Worm (Caenorhabditis elegans) whole organism, mixed stage, embryonic: ENCODE data around the gene scl-25.

ENCODE experiments used
- M03D4.4 ChIP-seq: sonication (generic microtip); optimal IDR thresholded peaks from 2 replicates; lab custom pipeline; 2017; ENCODE audit warnings: mild to moderate bottlenecking, missing genetic modification characterization, missing compliant biosample characterization
- bed-3 ChIP-seq: fragments of 200-800 bp; sonication (Bioruptor generic); optimal IDR thresholded peaks from 3 replicates; lab custom pipeline; 2018; ENCODE audit warnings: mild to moderate bottlenecking, missing genetic modification characterization, moderate library complexity, missing compliant biosample characterization
- blmp-1 ChIP-seq: fragments of 150-350 bp; optimal IDR thresholded peaks from 2 replicates; lab custom pipeline; 2014; ENCODE audit warnings: missing biosample characterization, missing genetic modification characterization
- ceh-43 ChIP-seq: fragments of 200-800 bp; sonication (Bioruptor generic); optimal IDR thresholded peaks from 2 replicates; lab custom pipeline; 2018; ENCODE audit warnings: mild to moderate bottlenecking, missing genetic modification characterization, moderate library complexity, missing compliant biosample characterization
- ceh-83 ChIP-seq: fragments of 200-800 bp; sonication (Bioruptor generic); optimal IDR thresholded peaks from 2 replicates; lab custom pipeline; 2018; ENCODE audit warnings: mild to moderate bottlenecking, missing genetic modification characterization, missing compliant biosample characterization
- ces-1 ChIP-seq: fragments of 150-350 bp; optimal IDR thresholded peaks from 2 replicates; lab custom pipeline; 2014; ENCODE audit warnings: missing biosample characterization, missing genetic modification reagents, missing genetic modification characterization
- drap-1 ChIP-seq: fragments of 200-800 bp; sonication (Bioruptor generic); optimal IDR thresholded peaks from 3 replicates; lab custom pipeline; 2018; ENCODE audit warnings: mild to moderate bottlenecking, missing genetic modification characterization, missing compliant biosample characterization
- elt-3 ChIP-seq: fragments of 150-350 bp; optimal IDR thresholded peaks from 2 replicates; lab custom pipeline; 2014; ENCODE audit warnings: missing biosample characterization, missing genetic modification characterization
- flh-1 ChIP-seq: fragments of 200-800 bp; sonication (Bioruptor generic); optimal IDR thresholded peaks from 2 replicates; lab custom pipeline; 2018; ENCODE audit warnings: mild to moderate bottlenecking, missing genetic modification characterization, moderate library complexity, missing compliant biosample characterization
- ham-2 ChIP-seq: fragments of 200-800 bp; sonication (Bioruptor generic); optimal IDR thresholded peaks from 2 replicates; lab custom pipeline; 2018; ENCODE audit warnings: mild to moderate bottlenecking, missing genetic modification characterization, missing compliant biosample characterization
- hlh-1 ChIP-seq: fragments of 150-350 bp; optimal IDR thresholded peaks from 2 replicates; lab custom pipeline; 2014; ENCODE audit warnings: missing biosample characterization, missing genetic modification reagents, missing genetic modification characterization
- lin-32 ChIP-seq: fragments of 200-800 bp; sonication (Bioruptor generic); optimal IDR thresholded peaks from 2 replicates; lab custom pipeline; 2018; ENCODE audit warnings: mild to moderate bottlenecking, missing genetic modification characterization, missing compliant biosample characterization
- lsy-2 ChIP-seq: fragments of 150-350 bp; optimal IDR thresholded peaks from 2 replicates; lab custom pipeline; 2014; ENCODE audit warnings: missing biosample characterization, missing genetic modification characterization
- mab-5 ChIP-seq: fragments of 150-350 bp; optimal IDR thresholded peaks from 2 replicates; lab custom pipeline; 2014; ENCODE audit warnings: missing biosample characterization, missing genetic modification characterization
- mls-2 ChIP-seq: sonication (generic microtip); optimal IDR thresholded peaks from 2 replicates; lab custom pipeline; 2016; ENCODE audit warnings: mild to moderate bottlenecking, missing genetic modification characterization, moderate library complexity, missing compliant biosample characterization
- nhr-12 ChIP-seq: fragments of 150-350 bp; optimal IDR thresholded peaks from 2 replicates; lab custom pipeline; 2014; ENCODE audit warnings: missing biosample characterization, missing genetic modification characterization
- nhr-2 ChIP-seq: fragments of 150-350 bp; optimal IDR thresholded peaks from 2 replicates; lab custom pipeline; 2014; ENCODE audit warnings: missing biosample characterization, missing genetic modification characterization
- nhr-237 ChIP-seq: fragments of 150-350 bp; optimal IDR thresholded peaks from 2 replicates; lab custom pipeline; 2014; ENCODE audit warnings: missing biosample characterization, missing genetic modification characterization
- nhr-28 ChIP-seq: fragments of 150-350 bp; optimal IDR thresholded peaks from 2 replicates; lab custom pipeline; 2014; ENCODE audit warnings: missing biosample characterization, missing genetic modification characterization
- nhr-76 ChIP-seq: sonication (generic microtip); optimal IDR thresholded peaks from 2 replicates; lab custom pipeline; 2017; ENCODE audit warnings: missing biosample characterization, missing genetic modification characterization
- pha-4 ChIP-seq: fragments of 150-350 bp; optimal IDR thresholded peaks from 2 replicates; lab custom pipeline; 2018; ENCODE audit warnings: missing biosample characterization, missing genetic modification reagents, missing genetic modification characterization
- snpc-4 ChIP-seq: fragments of 150-350 bp; optimal IDR thresholded peaks from 2 replicates; lab custom pipeline; 2014; ENCODE audit warnings: missing biosample characterization, missing genetic modification characterization
- sptf-1 ChIP-seq: sonication (generic microtip); optimal IDR thresholded peaks from 2 replicates; lab custom pipeline; 2017; ENCODE audit warnings: mild to moderate bottlenecking, missing genetic modification characterization, moderate library complexity, missing compliant biosample characterization
- tbx-8 ChIP-seq: fragments of 200-800 bp; sonication (Bioruptor generic); optimal IDR thresholded peaks from 2 replicates; lab custom pipeline; 2018; ENCODE audit warnings: mild to moderate bottlenecking, missing genetic modification characterization, moderate library complexity, missing compliant biosample characterization
- unc-120 ChIP-seq: sonication (generic microtip); optimal IDR thresholded peaks from 2 replicates; lab custom pipeline; 2017; ENCODE audit warnings: missing genetic modification characterization, missing compliant biosample characterization; ENCODE audit not compliant: poor library complexity, severe bottlenecking
- unc-39 ChIP-seq: fragments of 150-350 bp; optimal IDR thresholded peaks from 2 replicates; lab custom pipeline; 2014; ENCODE audit warnings: missing biosample characterization, missing genetic modification characterization
- unc-62 ChIP-seq: fragments of 150-350 bp; optimal IDR thresholded peaks from 2 replicates; lab custom pipeline; 2014; ENCODE audit warnings: missing biosample characterization, missing genetic modification reagents, missing genetic modification characterization
- zip-8 ChIP-seq: fragments of 150-350 bp; optimal IDR thresholded peaks from 2 replicates; lab custom pipeline; 2014; ENCODE audit warnings: missing biosample characterization, missing genetic modification characterization
- ztf-11 ChIP-seq: fragments of 150-350 bp; optimal IDR thresholded peaks from 2 replicates; lab custom pipeline; 2014; ENCODE audit warnings: missing biosample characterization, missing genetic modification characterization

The scl-25 gene

DNA sequence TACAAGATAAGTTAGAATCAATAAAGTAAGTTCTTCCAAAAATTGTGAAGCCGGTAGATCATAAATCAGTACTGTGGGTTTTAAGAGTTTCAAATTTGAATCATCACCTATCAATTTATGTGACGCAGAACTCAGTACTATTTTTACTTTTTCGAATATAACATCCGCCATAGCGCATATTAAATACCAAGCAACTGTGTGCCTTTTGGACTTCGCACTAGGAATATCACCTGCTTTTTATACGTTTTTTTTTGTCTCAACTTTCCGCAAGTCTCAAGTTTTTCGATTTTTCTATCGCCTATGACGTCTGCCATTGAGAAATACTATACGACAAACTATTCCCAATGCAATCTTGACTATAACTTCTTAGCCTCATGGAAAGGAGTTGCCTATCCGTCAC is 12.7 kb upstream of the scl-25 start, which contains the start of gene srh-113:
TSS of gene srh-113 (plus strand) at position 301 of the 400 bp plus-strand sequence.
- no peak for TF ChIP-seq mab-5 (tag; lab: Kevin White, UChicago)
- TF ChIP-seq nhr-12 (tag; lab: Kevin White, UChicago) = no peak
- no peak for TF ChIP-seq nhr-76 (tag; lab: Kevin White, UChicago)
- TF ChIP-seq snpc-4 (tag; lab: Kevin White, UChicago) = no peak
- TF ChIP-seq ztf-11 (tag; lab: Kevin White, UChicago) = no peak
- no peak for TF ChIP-seq drap-1 (GFP tag; lab: Kevin White, UChicago)
- no peak for TF ChIP-seq elt-3 (tag; lab: Kevin White, UChicago)
- TF ChIP-seq ces-1 (GFP tag; lab: Kevin White, UChicago) = no peak
- no peak for TF ChIP-seq pha-4 (tag; lab: Kevin White, UChicago)
- TF ChIP-seq nhr-237 (tag; lab: Kevin White, UChicago) = no peak
- TF ChIP-seq unc-62 (GFP tag; lab: Kevin White, UChicago) = no peak

DNA sequence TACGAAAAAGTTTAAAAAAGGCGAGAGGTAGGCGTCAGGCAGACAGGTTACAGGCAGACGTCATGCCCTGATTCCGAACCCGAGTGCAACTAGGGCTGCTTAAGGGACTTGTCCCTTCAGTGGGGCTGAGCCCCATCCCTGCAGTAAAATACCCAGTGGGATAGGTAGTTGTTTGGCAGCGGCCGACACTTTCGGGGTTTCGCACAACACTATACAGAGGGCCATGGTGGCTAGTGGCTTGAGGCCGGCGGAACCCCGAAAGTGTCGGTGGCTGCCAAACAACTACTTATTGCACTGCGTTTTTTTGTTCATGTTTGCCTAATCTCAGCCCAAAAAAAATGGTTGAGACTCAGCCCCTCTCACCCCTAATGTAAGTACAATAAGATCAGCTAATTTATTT is 9.9 kb upstream of the scl-25 start:
- TF ChIP-seq ceh-83 (GFP tag; lab: Kevin White, UChicago) = no peak
- TF ChIP-seq nhr-28 = no peak
- no peak for TF ChIP-seq drap-1 (GFP tag; lab: Kevin White, UChicago)
- no peak for TF ChIP-seq unc-62 (GFP tag; lab: Kevin White, UChicago)
- TF ChIP-seq unc-120 (tag; lab: Kevin White, UChicago) = no peak
- no peak for TF ChIP-seq blmp-1 (tag; lab: Kevin White, UChicago)
- no peak for TF ChIP-seq ceh-43 (GFP tag; lab: Kevin White, UChicago)
- TF ChIP-seq snpc-4 (tag; lab: Kevin White, UChicago) = no peak
- TF ChIP-seq nhr-12 (tag; lab: Kevin White, UChicago) = no peak
- TF ChIP-seq elt-3 (tag; lab: Kevin White, UChicago) = no peak
- no peak for TF ChIP-seq ztf-11 (tag; lab: Kevin White, UChicago)

- TF ChIP-seq nhr-76 (tag; lab: Kevin White, UChicago) (no peak), nhr-12 (tag; lab: Kevin White, UChicago) (no peak), flh-1 (GFP tag; lab: Kevin White, UChicago) (no peak), lsy-2 (tag; lab: Kevin White, UChicago) (no peak), bed-3 (GFP tag; lab: Kevin White, UChicago) (no peak), unc-120 (tag; lab: Kevin White, UChicago) (no peak), mls-2 (tag; lab: Kevin White, UChicago) (no peak), unc-39 (tag; lab: Kevin White, UChicago) (no peak), elt-3 (tag; lab: Kevin White, UChicago) (no peak), lin-32 (no peak), ham-2 (GFP tag; lab: Kevin White, UChicago) (no peak), nhr-28 (no peak), unc-62 (GFP tag; lab: Kevin White, UChicago) (no peak), hlh-1 (no peak), sptf-1 (tag; lab: Kevin White, UChicago) (no peak), snpc-4 (tag; lab: Kevin White, UChicago) (no peak), M03D4.4 (tag; lab: Kevin White, UChicago) (no peak), ceh-43 (GFP tag; lab: Kevin White, UChicago) (no peak), nhr-2 (tag; lab: Kevin White, UChicago) (no peak)
- TF ChIP-seq, all 35 proteins: peak for 0
Observed at ce11 chrV:17217690-17218089, 7.8 kb upstream of the scl-25 start, which contains the start of gene srbc-62. Gene srbc-62, plus strand, starts transcription at chrV:17217990.

- no peak for TF ChIP-seq tbx-8
- peak; percentile 58 for TF ChIP-seq zip-8 (tag; lab: Kevin White, UChicago)
- no peak for TF ChIP-seq mab-5 (tag; lab: Kevin White, UChicago)
- no peak for TF ChIP-seq unc-120 (tag; lab: Kevin White, UChicago)
- TF ChIP-seq nhr-28 = no peak
- no peak for TF ChIP-seq mls-2 (tag; lab: Kevin White, UChicago)
- TF ChIP-seq elt-3 (tag; lab: Kevin White, UChicago) = no peak
Observed at ce11 chrV:17220345-17220744, 5.1 kb upstream of the scl-25 start, which contains the start of gene srh-109. Gene srh-109, minus strand, starts transcription at chrV:17220445.

DNA sequence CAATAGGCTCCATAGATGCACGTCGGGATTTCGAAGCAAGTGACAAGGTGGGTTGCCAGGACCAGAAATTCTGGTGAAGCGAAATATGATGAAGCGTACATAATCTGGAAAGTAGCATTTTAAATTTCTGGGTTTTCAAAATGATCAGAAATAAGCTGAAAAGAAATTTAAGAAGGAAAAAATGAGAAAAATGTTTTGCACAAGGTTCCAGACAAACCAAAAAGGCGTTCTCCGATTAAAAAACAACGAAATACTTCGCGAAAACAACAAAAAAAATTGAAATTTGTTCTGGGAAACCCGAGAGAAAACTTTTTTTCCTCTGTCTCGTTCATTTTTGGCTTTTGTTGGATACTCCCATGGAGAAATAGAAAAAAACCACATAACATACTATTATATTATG is 2.2 kb upstream of the scl-25 start, which contains the start of gene srh-252:
TSS of gene srh-252 (minus strand) at position 101 of the 400 bp plus-strand sequence.
- TF ChIP-seq ham-2 (GFP tag; lab: Kevin White, UChicago) (no peak), pha-4 (tag; lab: Kevin White, UChicago) (no peak)
